Fruit fly (Drosophila melanogaster): ENCODE data around the gene Cp19.

Cp19 gene

DNA sequence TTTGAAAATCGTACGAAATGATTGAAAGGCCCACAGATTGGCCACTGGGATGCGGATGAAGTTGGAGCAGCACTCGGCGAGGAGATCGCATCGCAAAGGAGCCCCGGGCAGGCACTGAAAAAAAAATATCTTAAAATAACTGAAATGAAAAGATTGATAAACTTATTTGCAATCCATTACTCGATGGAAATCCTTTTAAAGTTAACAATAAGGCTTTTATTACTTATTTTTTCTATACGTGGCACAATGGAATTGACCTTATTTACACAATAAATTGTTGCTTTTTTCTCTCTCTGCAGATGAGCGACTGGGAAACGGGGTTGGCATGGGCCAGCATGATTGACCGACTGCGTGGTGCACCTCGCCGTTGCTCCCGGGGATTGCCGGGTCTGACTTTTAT, 21.6 kb downstream of the Cp19 start (continued):
- TF ChIP-seq CG12744 (GFP tag; optimal IDR thresholded peaks at IDR 0.05) (no peak), oc (tag; optimal IDR thresholded peaks at IDR 0.05) (peak; percentile 65), CG15269 (tag; optimal IDR thresholded peaks at IDR 0.05) (peak; percentile 54), CG2712 (tag; optimal IDR thresholded peaks at IDR 0.05) (peak; percentile 56), dan (GFP tag; IDR thresholded peaks at IDR 0.05) (no peak), CG14050 (GFP tag; IDR thresholded peaks at IDR 0.05) (peak; percentile 32; the same call in 1 of the 3 replicates), Bdp1 (GFP tag; optimal IDR thresholded peaks at IDR 0.05) (peak; percentile 6), C15 (GFP tag; IDR thresholded peaks at IDR 0.05) (no peak), sug (tag; optimal IDR thresholded peaks at IDR 0.05) (no peak), Hmx (GFP tag; optimal IDR thresholded peaks at IDR 0.05) (no peak), CG17568 (GFP tag; optimal IDR thresholded peaks at IDR 0.05) (no peak), pzg (GFP tag; optimal IDR thresholded peaks at IDR 0.05) (no peak), CG17912 (GFP tag; optimal IDR thresholded peaks at IDR 0.05) (no peak), vvl (GFP tag; IDR thresholded peaks at IDR 0.05) (peak; percentile 73), Taf1 (GFP tag; IDR thresholded peaks at IDR 0.05) (no peak), chinmo (GFP tag; IDR thresholded peaks at IDR 0.05; ENCODE audit: partially characterized antibody) (no peak), bigmax (GFP tag; optimal IDR thresholded peaks at IDR 0.05) (no peak), CG3163 (GFP tag; optimal IDR thresholded peaks at IDR 0.05) (no peak), Xbp1 (GFP tag; optimal IDR thresholded peaks at IDR 0.05) (peak; percentile 65), dysf (GFP tag; IDR thresholded peaks at IDR 0.05) (peak; percentile 55; the same call in 1 of the 3 replicates), CG17385 (GFP tag; optimal IDR thresholded peaks at IDR 0.05) (peak; percentile 36), Atf3 (GFP tag; optimal IDR thresholded peaks at IDR 0.05) (peak; percentile 10), z (GFP tag; IDR thresholded peaks at IDR 0.05) (no peak), zen2 (GFP tag; IDR thresholded peaks at IDR 0.05; ENCODE audit: partially characterized antibody) (no peak), aop (GFP tag; IDR thresholded peaks at IDR 0.05) (no peak), Sry-β (GFP tag; optimal IDR thresholded peaks at IDR 0.05) (no peak), otp (GFP tag; IDR thresholded peaks at IDR 0.05) (peak; percentile 74; the same call in 2 of the 3 replicates), CG12071 (GFP tag; optimal IDR thresholded peaks at IDR 0.05) (peak; percentile 53), Awh (GFP tag; IDR thresholded peaks at IDR 0.05) (peak; percentile 26; the same call in 1 of the 2 replicates), CG6683 (GFP tag; optimal IDR thresholded peaks at IDR 0.05) (no peak), Mrtf (GFP tag; IDR thresholded peaks at IDR 0.05) (peak; percentile 49; the same call in 1 of the 3 replicates), Lim3 (GFP tag; IDR thresholded peaks at IDR 0.05) (no peak), Asciz (GFP tag; optimal IDR thresholded peaks at IDR 0.05) (peak; percentile 75), fd64A (GFP tag; optimal IDR thresholded peaks at IDR 0.05) (peak; percentile 0), CG8359 (GFP tag; optimal IDR thresholded peaks at IDR 0.05; ENCODE audit: borderline replicate concordance) (peak; percentile 14), CG9727 (GFP tag; optimal IDR thresholded peaks at IDR 0.05) (peak; percentile 20), tio (GFP tag; optimal IDR thresholded peaks at IDR 0.05) (peak; percentile 15), az2 (GFP tag; optimal IDR thresholded peaks at IDR 0.05) (peak; percentile 61), Stat92E (GFP tag; optimal IDR thresholded peaks at IDR 0.05) (no peak), wek (GFP tag; optimal IDR thresholded peaks at IDR 0.05) (no peak), lola (GFP tag; optimal IDR thresholded peaks at IDR 0.05) (no peak), HLH4C (GFP tag; IDR thresholded peaks at IDR 0.05; ENCODE audit: partially characterized antibody) (no peak), peb (GFP tag; IDR thresholded peaks at IDR 0.05) (peak; percentile 56), B-H1 (GFP tag; IDR thresholded peaks at IDR 0.05) (peak; percentile 49), CG10209 (GFP tag; optimal IDR thresholded peaks at IDR 0.05) (peak; percentile 50), CG17186 (GFP tag; optimal IDR thresholded peaks at IDR 0.05) (no peak), CG15514 (GFP tag; optimal IDR thresholded peaks at IDR 0.05) (no peak), CG12391 (tag; optimal IDR thresholded peaks at IDR 0.05) (peak; percentile 64), ac (GFP tag; optimal IDR thresholded peaks at IDR 0.05) (no peak), Mad (GFP tag; optimal IDR thresholded peaks at IDR 0.05) (peak; percentile 2)
